Worm (Caenorhabditis elegans): ENCODE measurements around the gene hst-6.

DNA sequence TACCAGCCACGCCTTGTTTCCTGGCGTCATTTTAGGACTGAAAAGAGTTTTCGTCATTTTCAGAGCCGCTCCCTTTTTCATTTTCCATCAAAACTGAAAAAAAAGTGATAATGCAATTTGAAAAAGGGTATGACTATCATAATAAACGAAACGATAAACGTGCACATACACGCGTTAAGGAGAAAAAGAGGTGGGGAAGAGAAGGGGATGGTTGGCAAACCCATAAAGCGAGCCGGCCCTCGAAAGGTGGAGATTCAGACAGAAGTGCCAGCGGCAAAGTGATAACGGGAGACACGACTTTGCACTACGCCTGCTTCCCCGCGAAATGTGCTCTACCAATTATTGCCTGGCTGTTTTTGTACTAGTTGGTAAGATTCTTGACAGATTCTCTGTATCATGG is 22.6 kb upstream of the hst-6 start, which contains the start of gene nspg-14:
- no peak for TF ChIP-seq dao-5 (tag; optimal IDR thresholded peaks at IDR 0.05)
- no peak for TF ChIP-seq W03F9.2 (tag; optimal IDR thresholded peaks at IDR 0.05)
- no peak for TF ChIP-seq him-1 (tag; optimal IDR thresholded peaks at IDR 0.05)

All from whole organism, L4/young adult.